Worm (Caenorhabditis elegans) whole organism, L2 larva: ENCODE measurements around the gene lact-1.

Source experiments
- C34F6.9 ChIP-seq: fragments of 150-350 bp; optimal IDR thresholded peaks from 2 replicates; lab custom pipeline; 2014; ENCODE audit warnings: missing biosample characterization, missing genetic modification characterization
- Y55F3AM.14 ChIP-seq: fragments of 200-800 bp; sonication (Bioruptor generic); optimal IDR thresholded peaks from 2 replicates; lab custom pipeline; 2018; ENCODE audit warnings: mild to moderate bottlenecking, missing genetic modification characterization, missing compliant biosample characterization
- ZK546.5 ChIP-seq: sonication (generic microtip); optimal IDR thresholded peaks from 2 replicates; lab custom pipeline; 2017; ENCODE audit warnings: missing biosample characterization, missing genetic modification characterization
- alr-1 ChIP-seq: fragments of 150-350 bp; optimal IDR thresholded peaks from 2 replicates; lab custom pipeline; 2014; ENCODE audit warnings: missing biosample characterization, missing genetic modification characterization
- aly-2 ChIP-seq: fragments of 150-350 bp; optimal IDR thresholded peaks from 2 replicates; lab custom pipeline; 2014; ENCODE audit warnings: missing biosample characterization, missing genetic modification characterization
- ama-1 ChIP-seq: fragments of 150-350 bp; optimal IDR thresholded peaks from 2 replicates; lab custom pipeline; 2018; ENCODE audit warnings: inconsistent platforms
- blmp-1 ChIP-seq: sonication (generic microtip); optimal IDR thresholded peaks from 2 replicates; lab custom pipeline; 2017; ENCODE audit warnings: missing genetic modification characterization, mild to moderate bottlenecking, missing compliant biosample characterization, antibody characterized with exemption, moderate library complexity; ENCODE audit not compliant: insufficient read depth
- ceh-16 ChIP-seq: fragments of 150-350 bp; optimal IDR thresholded peaks from 2 replicates; lab custom pipeline; 2014; ENCODE audit warnings: missing biosample characterization, missing genetic modification characterization
- dmd-4 ChIP-seq: sonication (generic microtip); optimal IDR thresholded peaks from 2 replicates; lab custom pipeline; 2017; ENCODE audit warnings: missing biosample characterization, missing genetic modification characterization
- egl-27 ChIP-seq: sonication (generic microtip); optimal IDR thresholded peaks from 3 replicates; lab custom pipeline; 2017; ENCODE audit warnings: missing biosample characterization, missing genetic modification reagents, missing genetic modification characterization
- elt-3 ChIP-seq: sonication (generic microtip); optimal IDR thresholded peaks from 2 replicates; lab custom pipeline; 2017; ENCODE audit warnings: missing biosample characterization, missing genetic modification characterization
- fos-1 ChIP-seq: fragments of 150-350 bp; optimal IDR thresholded peaks from 2 replicates; lab custom pipeline; 2014; ENCODE audit warnings: missing biosample characterization, missing genetic modification characterization
- lin-11 ChIP-seq: fragments of 150-350 bp; sonication (generic microtip); optimal IDR thresholded peaks from 2 replicates; lab custom pipeline; 2014; ENCODE audit warnings: missing biosample characterization, missing genetic modification characterization, inconsistent platforms, mixed read lengths
- lin-13 ChIP-seq: fragments of 150-350 bp; optimal IDR thresholded peaks from 2 replicates; lab custom pipeline; 2014; ENCODE audit warnings: missing biosample characterization, missing genetic modification reagents, missing genetic modification characterization
- lin-39 ChIP-seq: fragments of 150-350 bp; optimal IDR thresholded peaks from 2 replicates; lab custom pipeline; 2014; ENCODE audit warnings: missing biosample characterization, missing genetic modification reagents, missing genetic modification characterization
- mab-5 ChIP-seq: fragments of 150-350 bp; optimal IDR thresholded peaks from 2 replicates; lab custom pipeline; 2014; ENCODE audit warnings: missing biosample characterization, missing genetic modification characterization
- mbf-1 ChIP-seq: sonication (generic microtip); optimal IDR thresholded peaks from 2 replicates; lab custom pipeline; 2017; ENCODE audit warnings: missing biosample characterization, missing genetic modification characterization
- mdl-1 ChIP-seq, 2 experiments: fragments of 150-350 bp in 1 of 2; sonication (generic microtip) in 1 of 2; optimal IDR thresholded peaks; 2 replicates each; lab custom pipeline; 2017; ENCODE audit warnings: missing biosample characterization in 2 of 2, missing genetic modification characterization in 2 of 2
- nhr-10 ChIP-seq: sonication (generic microtip); optimal IDR thresholded peaks from 2 replicates; lab custom pipeline; 2017; ENCODE audit warnings: missing biosample characterization, missing genetic modification characterization
- nhr-11 ChIP-seq: fragments of 150-350 bp; optimal IDR thresholded peaks from 2 replicates; lab custom pipeline; 2014; ENCODE audit warnings: missing biosample characterization, missing genetic modification characterization
- nhr-12 ChIP-seq: fragments of 150-350 bp; optimal IDR thresholded peaks from 2 replicates; lab custom pipeline; 2014; ENCODE audit warnings: missing biosample characterization, missing genetic modification characterization
- nhr-129 ChIP-seq: fragments of 150-350 bp; optimal IDR thresholded peaks from 2 replicates; lab custom pipeline; 2014; ENCODE audit warnings: missing biosample characterization, missing genetic modification characterization
- nhr-21 ChIP-seq: fragments of 150-350 bp; optimal IDR thresholded peaks from 2 replicates; lab custom pipeline; 2014; ENCODE audit warnings: missing biosample characterization, missing genetic modification characterization
- nhr-23 ChIP-seq: fragments of 150-350 bp; optimal IDR thresholded peaks from 2 replicates; lab custom pipeline; 2014; ENCODE audit warnings: missing biosample characterization, missing genetic modification reagents, missing genetic modification characterization
- nhr-237 ChIP-seq: fragments of 150-350 bp; optimal IDR thresholded peaks from 2 replicates; lab custom pipeline; 2014; ENCODE audit warnings: missing biosample characterization, missing genetic modification characterization
- nhr-6 ChIP-seq: fragments of 150-350 bp; optimal IDR thresholded peaks from 2 replicates; lab custom pipeline; 2014; ENCODE audit warnings: missing biosample characterization, missing genetic modification characterization
- nhr-77 ChIP-seq: fragments of 150-350 bp; optimal IDR thresholded peaks from 2 replicates; lab custom pipeline; 2014; ENCODE audit warnings: missing biosample characterization, missing genetic modification characterization
- peb-1 ChIP-seq: fragments of 150-350 bp; optimal IDR thresholded peaks from 2 replicates; lab custom pipeline; 2014; ENCODE audit warnings: missing biosample characterization, missing genetic modification characterization
- sem-4 ChIP-seq: fragments of 150-350 bp; optimal IDR thresholded peaks from 2 replicates; lab custom pipeline; 2014; ENCODE audit warnings: missing biosample characterization, missing genetic modification reagents, missing genetic modification characterization
- skn-1 ChIP-seq: sonication (generic microtip); optimal IDR thresholded peaks from 2 replicates; lab custom pipeline; 2017; ENCODE audit warnings: missing biosample characterization, missing genetic modification characterization
- sma-3 ChIP-seq: sonication (generic microtip); optimal IDR thresholded peaks from 2 replicates; lab custom pipeline; 2016; ENCODE audit warnings: missing genetic modification reagents, missing genetic modification characterization, missing compliant biosample characterization
- sma-9 ChIP-seq, 2 experiments: fragments of 150-350 bp in 1 of 2; sonication (generic microtip) in 1 of 2; optimal IDR thresholded peaks; 2 replicates each; lab custom pipeline; 2014 to 2016; ENCODE audit warnings: missing genetic modification characterization in 2 of 2, mild to moderate bottlenecking in 1 of 2, missing biosample characterization in 1 of 2, missing compliant biosample characterization in 1 of 2, missing genetic modification reagents in 1 of 2, moderate library complexity in 1 of 2
- snpc-4 ChIP-seq: fragments of 150-350 bp; optimal IDR thresholded peaks from 2 replicates; lab custom pipeline; 2014; ENCODE audit warnings: missing biosample characterization, missing genetic modification characterization
- unc-39 ChIP-seq: fragments of 150-350 bp; optimal IDR thresholded peaks from 2 replicates; lab custom pipeline; 2014; ENCODE audit warnings: missing biosample characterization, missing genetic modification characterization
- unc-55 ChIP-seq: fragments of 150-350 bp; sonication (generic microtip); optimal IDR thresholded peaks from 3 replicates; lab custom pipeline; 2014; ENCODE audit warnings: missing biosample characterization, missing genetic modification reagents, missing genetic modification characterization
- zag-1 ChIP-seq: fragments of 150-350 bp; optimal IDR thresholded peaks from 2 replicates; lab custom pipeline; 2014; ENCODE audit warnings: missing biosample characterization, missing genetic modification characterization
- ztf-1 ChIP-seq: fragments of 200-800 bp; sonication (Bioruptor generic); conservative IDR thresholded peaks from 2 replicates; pipeline ENCODE4 v1.3.6; 2022; ENCODE audit warnings: missing genetic modification characterization, missing compliant biosample characterization
- ztf-11 ChIP-seq: sonication (generic microtip); optimal IDR thresholded peaks from 2 replicates; lab custom pipeline; 2017; ENCODE audit warnings: missing biosample characterization, missing genetic modification characterization
- ztf-4 ChIP-seq: fragments of 150-350 bp; optimal IDR thresholded peaks from 2 replicates; lab custom pipeline; 2014; ENCODE audit warnings: missing biosample characterization, missing genetic modification characterization

lact-1 gene

DNA sequence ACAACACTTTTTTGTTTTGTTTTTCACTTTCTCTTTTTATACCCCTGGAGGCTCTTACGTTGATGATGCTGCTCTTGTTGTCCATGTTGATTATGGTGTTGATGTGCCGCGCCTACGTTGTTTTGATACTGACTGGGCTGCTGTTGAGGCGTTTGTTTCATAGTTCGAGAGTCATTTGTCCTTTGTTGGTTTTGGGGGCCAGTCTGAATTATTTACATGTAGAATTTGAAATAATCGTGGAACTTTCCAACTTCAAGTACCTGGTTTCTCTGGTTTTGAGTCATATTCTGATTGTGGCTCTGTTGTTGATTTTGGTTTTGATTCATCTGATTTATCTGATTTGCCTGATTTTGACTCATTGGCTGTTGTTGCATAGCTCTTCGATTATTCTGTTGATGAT is 17.9 kb upstream of the lact-1 start:
- TF ChIP-seq snpc-4, result no peak
- TF ChIP-seq lin-13 (GFP tag; lab: Kevin White, UChicago), result no peak
- no peak for TF ChIP-seq egl-27
- no peak for TF ChIP-seq blmp-1
- TF ChIP-seq mdl-1 (tag; optimal IDR thresholded peaks at IDR 0.05; lab: Kevin White, UChicago), result no peak
- no peak for TF ChIP-seq unc-39 (tag; lab: Kevin White, UChicago)
- TF ChIP-seq lin-11 (tag; lab: Kevin White, UChicago), result no peak
- no peak for TF ChIP-seq ztf-1 (GFP tag; lab: Robert Waterston, UW)
- TF ChIP-seq mab-5 (tag; lab: Kevin White, UChicago), result no peak
- no peak for TF ChIP-seq nhr-237
- TF ChIP-seq, all 48 proteins: peak for 0

DNA sequence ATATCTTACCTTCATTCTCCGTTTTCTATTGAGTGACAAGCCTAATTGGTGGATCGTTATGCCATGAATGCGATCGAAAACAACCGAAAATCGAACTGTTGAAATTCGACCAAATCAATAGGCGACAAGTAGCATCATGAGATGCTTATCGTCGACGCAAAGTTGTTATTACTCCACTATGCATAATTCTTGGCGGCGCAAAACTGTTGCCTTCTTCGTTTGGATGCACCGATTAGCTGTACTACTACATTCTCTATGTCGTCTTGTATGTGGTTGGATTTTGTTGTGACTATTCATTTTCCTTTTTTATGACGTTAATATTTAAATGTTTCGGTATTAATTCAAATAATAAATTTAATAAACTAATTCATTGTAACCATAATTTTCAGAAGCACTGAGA is 11.8 kb upstream of the lact-1 start, which contains the start of gene F46H5.11:
TSS of gene F46H5.11 (minus strand) at position 101 of the 400 bp plus-strand sequence.
- no peak for TF ChIP-seq skn-1 (tag; lab: Kevin White, UChicago)
- TF ChIP-seq aly-2 (tag; lab: Kevin White, UChicago), result no peak
- no peak for TF ChIP-seq ceh-16 (tag; lab: Kevin White, UChicago)
- TF ChIP-seq egl-27, result no peak
- no peak for TF ChIP-seq snpc-4
- no peak for TF ChIP-seq blmp-1
- no peak for TF ChIP-seq mab-5 (tag; lab: Kevin White, UChicago)
- no peak for TF ChIP-seq nhr-10 (tag; lab: Kevin White, UChicago)
- no peak for TF ChIP-seq lin-11 (tag; lab: Kevin White, UChicago)
- no peak for TF ChIP-seq nhr-129
- TF ChIP-seq mdl-1 (tag; optimal IDR thresholded peaks at IDR 0.05; lab: Kevin White, UChicago), result no peak
- TF ChIP-seq ZK546.5 (tag; lab: Kevin White, UChicago), result no peak
- TF ChIP-seq nhr-23, result no peak
- TF ChIP-seq sma-9 (GFP tag; optimal IDR thresholded peaks at IDR 0.05; lab: Kevin White, UChicago), result no peak
- no peak for TF ChIP-seq sma-9 (tag; optimal IDR thresholded peaks at IDR 0.05; lab: Kevin White, UChicago)
- TF ChIP-seq nhr-12, result no peak
- TF ChIP-seq peb-1, result no peak
- TF ChIP-seq nhr-237, result no peak

DNA sequence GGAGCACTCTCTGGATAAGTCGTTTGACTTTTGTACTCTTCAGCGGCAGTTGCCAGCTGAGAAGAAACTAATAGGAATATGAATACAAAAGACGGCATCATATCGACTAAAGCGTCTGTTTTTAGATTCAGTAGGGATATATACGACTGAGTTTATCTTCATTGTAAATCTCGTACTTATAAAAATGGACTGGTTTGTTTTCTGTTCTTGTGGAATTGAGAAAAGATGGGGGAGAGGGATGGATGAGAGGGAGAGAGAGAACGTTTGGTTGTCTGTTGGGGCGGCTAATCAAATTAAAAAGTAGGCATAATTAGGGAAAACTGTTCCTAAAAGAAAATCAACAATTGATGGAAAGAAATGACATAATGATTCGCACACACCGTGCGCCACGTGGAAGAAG is 9.2 kb upstream of the lact-1 start, which contains the start of gene grd-7:
TSS of gene grd-7 (minus strand) at position 101 of the 400 bp plus-strand sequence.
- no peak for TF ChIP-seq zag-1 (tag; lab: Kevin White, UChicago)
- TF ChIP-seq, all 48 proteins: peak for 0

DNA sequence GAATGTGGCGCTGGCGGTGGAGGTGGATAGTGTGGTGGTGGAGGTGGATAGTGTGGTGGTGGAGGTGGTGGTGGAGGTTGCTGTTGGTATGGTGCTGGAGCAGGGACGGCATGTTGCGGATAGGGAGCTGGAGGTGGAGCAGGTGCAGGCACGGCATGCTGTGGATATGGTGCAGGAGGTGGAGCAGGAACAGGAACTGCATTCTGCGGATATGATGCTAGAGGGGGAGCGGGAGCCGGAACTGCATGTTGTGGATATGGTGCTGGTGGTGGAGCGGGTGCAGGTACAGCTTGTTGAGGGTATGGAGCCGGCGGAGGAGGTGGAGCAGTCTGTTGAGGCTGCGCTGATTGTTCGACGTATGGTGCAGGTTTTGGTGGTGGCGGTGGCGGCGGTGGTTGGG is 8.8 kb upstream of the lact-1 start:
- TF ChIP-seq lin-13 (GFP tag; lab: Kevin White, UChicago), result no peak
- no peak for TF ChIP-seq mbf-1
- no peak for TF ChIP-seq ZK546.5 (tag; lab: Kevin White, UChicago)
- TF ChIP-seq unc-39 (tag; lab: Kevin White, UChicago), result no peak
- TF ChIP-seq sma-9 (GFP tag; optimal IDR thresholded peaks at IDR 0.05; lab: Kevin White, UChicago), result no peak
- no peak for TF ChIP-seq sma-9 (tag; optimal IDR thresholded peaks at IDR 0.05; lab: Kevin White, UChicago)
- TF ChIP-seq dmd-4 (tag; lab: Kevin White, UChicago), result no peak
- TF ChIP-seq zag-1 (tag; lab: Kevin White, UChicago), result no peak
- no peak for TF ChIP-seq unc-55 (GFP tag; lab: Kevin White, UChicago)
- TF ChIP-seq ztf-11, result no peak
- no peak for TF ChIP-seq ztf-1 (GFP tag; lab: Robert Waterston, UW)
- no peak for TF ChIP-seq nhr-21 (tag; lab: Kevin White, UChicago)
- TF ChIP-seq nhr-23, result no peak
- no peak for TF ChIP-seq nhr-11 (tag; lab: Kevin White, UChicago)

DNA sequence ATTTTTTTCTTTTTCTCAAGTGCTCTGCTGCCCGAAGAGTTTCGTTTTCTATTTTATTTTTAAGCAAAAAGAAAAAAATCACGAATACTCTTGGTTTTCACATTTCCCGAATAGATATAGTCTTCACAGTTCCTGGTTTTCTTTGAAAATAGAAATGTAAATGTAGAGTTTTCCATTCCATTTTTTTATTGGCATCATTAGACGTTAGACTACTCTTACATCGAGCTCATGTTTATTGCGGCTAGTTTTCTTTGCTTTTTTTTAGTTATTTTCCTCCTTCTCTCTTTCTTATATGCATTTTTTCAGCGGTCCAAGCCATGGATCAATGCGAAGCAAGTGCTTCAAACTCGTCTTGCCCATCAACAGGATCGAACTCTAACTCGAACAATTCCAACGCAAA is 5.2 kb upstream of the lact-1 start, which contains the start of gene F46H5.2:
TSS of gene F46H5.2 (plus strand) at position 301 of the 400 bp plus-strand sequence.
- TF ChIP-seq unc-39 (tag; lab: Kevin White, UChicago) (no peak), egl-27 (no peak), C34F6.9 (no peak), ama-1 (lab: Kevin White, UChicago) (no peak), nhr-77 (no peak)

DNA sequence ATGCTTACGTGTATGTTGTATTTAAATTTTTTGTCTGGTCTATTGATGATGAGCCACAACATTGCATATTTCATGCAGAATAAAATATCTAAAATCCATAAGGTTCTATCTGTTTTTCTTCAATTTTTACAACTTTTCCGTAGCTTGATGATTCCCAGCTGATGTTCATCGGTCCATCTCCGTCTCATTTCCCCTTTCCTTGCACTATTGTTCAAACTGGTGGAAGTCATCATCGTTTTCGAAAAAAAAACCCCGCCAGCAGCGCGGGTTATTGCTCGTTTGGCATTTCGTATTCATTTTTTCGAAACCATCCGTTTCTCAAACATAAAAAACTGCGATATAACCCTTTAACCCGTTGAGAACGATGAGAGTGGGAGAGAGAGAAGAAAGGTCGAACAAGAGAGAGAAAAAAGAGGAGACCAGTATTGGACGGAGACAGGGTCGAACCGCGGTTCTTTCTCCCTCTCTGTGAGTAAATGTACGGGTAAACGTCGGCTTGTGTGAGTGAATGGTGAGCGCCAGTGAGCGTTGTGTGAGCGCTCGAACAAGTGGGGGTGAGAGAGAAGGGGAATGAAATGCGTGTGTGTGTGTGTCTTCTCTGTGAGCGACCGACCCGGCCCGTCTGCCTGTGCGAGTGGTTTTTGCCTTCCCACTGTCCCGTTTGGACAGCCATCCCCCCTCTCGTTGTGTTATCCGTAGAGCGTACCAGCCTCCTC is 4.6 kb upstream of the lact-1 start:
- TF ChIP-seq mdl-1 (tag; optimal IDR thresholded peaks at IDR 0.05; lab: Kevin White, UChicago), result peak in 1 of 2 experiments; percentile 52
- TF ChIP-seq nhr-11 (tag; lab: Kevin White, UChicago), result no peak
- TF ChIP-seq snpc-4, result peak; percentile 75
- peak; percentile 71 for TF ChIP-seq ztf-4 (tag; lab: Kevin White, UChicago)
- no peak for TF ChIP-seq alr-1 (tag; lab: Kevin White, UChicago)
- TF ChIP-seq ztf-1 (GFP tag; lab: Robert Waterston, UW), result no peak
- peak; percentile 97 for TF ChIP-seq nhr-129
- TF ChIP-seq Y55F3AM.14 (GFP tag; lab: Kevin White, UChicago), result peak; percentile 88
- TF ChIP-seq nhr-6 (tag; lab: Kevin White, UChicago), result peak; percentile 84
- peak; percentile 92 for TF ChIP-seq sma-3 (GFP tag; lab: Kevin White, UChicago)
- peak; percentile 59 for TF ChIP-seq peb-1
- peak; percentile 92 for TF ChIP-seq zag-1 (tag; lab: Kevin White, UChicago)
- TF ChIP-seq fos-1, result peak; percentile 96
- TF ChIP-seq sem-4 (tag; lab: Kevin White, UChicago), result peak; percentile 72
- peak; percentile 59 for TF ChIP-seq nhr-10 (tag; lab: Kevin White, UChicago)
- no peak for TF ChIP-seq lin-39
- peak; percentile 96 for TF ChIP-seq unc-39 (tag; lab: Kevin White, UChicago)
- TF ChIP-seq elt-3, result no peak
- peak; percentile 78 for TF ChIP-seq sma-9 (GFP tag; optimal IDR thresholded peaks at IDR 0.05; lab: Kevin White, UChicago)
- no peak for TF ChIP-seq sma-9 (tag; optimal IDR thresholded peaks at IDR 0.05; lab: Kevin White, UChicago)
- no peak for TF ChIP-seq dmd-4 (tag; lab: Kevin White, UChicago)
- no peak for TF ChIP-seq aly-2 (tag; lab: Kevin White, UChicago)
